Fruit fly (Drosophila melanogaster) whole organism, pupa: ENCODE measurements around the gene rudhira.

ENCODE experiments used
- CG15710 ChIP-seq: fragments of 200-800 bp; sonication (Bioruptor generic); optimal IDR thresholded peaks from 2 replicates; lab custom pipeline; 2018; ENCODE audit warnings: missing biosample characterization, mild to moderate bottlenecking, missing genetic modification characterization, moderate library complexity
- CG34367 ChIP-seq: fragments of 200-800 bp; sonication (Bioruptor generic); optimal IDR thresholded peaks from 2 replicates; lab custom pipeline; 2018; ENCODE audit warnings: missing biosample characterization, mild to moderate bottlenecking, missing genetic modification characterization

DNA sequence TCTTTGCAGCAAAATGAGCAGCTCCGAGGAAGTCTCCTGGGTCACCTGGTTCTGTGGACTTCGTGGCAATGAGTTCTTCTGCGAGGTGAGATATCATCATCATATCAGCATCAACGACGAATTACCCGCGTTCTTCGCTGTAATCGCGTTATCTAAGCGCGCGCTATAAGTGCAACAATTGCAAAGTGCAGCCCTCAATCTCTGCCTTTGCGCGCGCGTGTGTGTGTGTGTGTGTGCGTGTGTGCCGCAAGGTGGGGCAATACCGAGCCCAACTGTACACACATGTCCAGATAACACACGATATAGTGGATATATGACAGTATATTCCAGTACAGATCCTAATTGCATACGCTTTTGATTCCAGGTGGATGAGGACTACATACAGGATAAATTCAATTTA, 23.3 kb upstream of the rudhira start:
- TF ChIP-seq CG34367 (tag; lab: Kevin White, UChicago) (no peak), CG15710 (tag; lab: Kevin White, UChicago) (no peak)
